Fruit fly (Drosophila melanogaster) S2 (cell line): ENCODE results near the gene dysc.

Experiments used
- CG8478 ChIP-seq: fragments of >200 bp; optimal IDR thresholded peaks from 2 replicates; lab custom pipeline; 2018
- CTCF ChIP-seq, 2 experiments: fragments of >200 bp; optimal IDR thresholded peaks; 2 replicates each; lab custom pipeline; 2018

dysc gene

dm6 chr3L:13884460-13885056, 18.5 kb downstream of the dysc start:
- TF ChIP-seq CG8478 (lab: Kevin White, UChicago) (no peak), CTCF (optimal IDR thresholded peaks at IDR 0.05; lab: Kevin White, UChicago) (no peak)

dm6 chr3L:13882532-13882931, 20.5 kb downstream of the dysc start:
- TF ChIP-seq CG8478 (lab: Kevin White, UChicago) (no peak), CTCF (optimal IDR thresholded peaks at IDR 0.05; lab: Kevin White, UChicago) (no peak)

- no peak for TF ChIP-seq CTCF (optimal IDR thresholded peaks at IDR 0.05; lab: Kevin White, UChicago)
- TF ChIP-seq CG8478 (lab: Kevin White, UChicago) = no peak
Observed at dm6 chr3L:13881555-13881954, 21.5 kb downstream of the dysc start.

- TF ChIP-seq CTCF (optimal IDR thresholded peaks at IDR 0.05; lab: Kevin White, UChicago) (no peak), CG8478 (lab: Kevin White, UChicago) (no peak)
Observed at dm6 chr3L:13878729-13879128, 24.3 kb downstream of the dysc start, which contains the start of gene CG13737. TSS of gene CG13737 (plus strand) at chr3L:13878994.

- TF ChIP-seq CTCF (optimal IDR thresholded peaks at IDR 0.05; lab: Kevin White, UChicago) (no peak), CG8478 (lab: Kevin White, UChicago) (no peak)
Observed at dm6 chr3L:13877904-13878303, 25.1 kb downstream of the dysc start.

- TF ChIP-seq CTCF (optimal IDR thresholded peaks at IDR 0.05; lab: Kevin White, UChicago) = no peak
- no peak for TF ChIP-seq CG8478 (lab: Kevin White, UChicago)
Observed at dm6 chr3L:13876967-13877366, 26.1 kb downstream of the dysc start.

- TF ChIP-seq CG8478 (lab: Kevin White, UChicago) (no peak), CTCF (optimal IDR thresholded peaks at IDR 0.05; lab: Kevin White, UChicago) (no peak)
Observed at dm6 chr3L:13866780-13867179, 36.3 kb downstream of the dysc start, which contains the start of gene CG8745. TSS of gene CG8745 (minus strand) at chr3L:13866905.

- TF ChIP-seq CTCF (optimal IDR thresholded peaks at IDR 0.05; lab: Kevin White, UChicago) (no peak), CG8478 (lab: Kevin White, UChicago) (no peak)
Observed at dm6 chr3L:13866270-13866669, 36.8 kb downstream of the dysc start.

- no peak for TF ChIP-seq CTCF (optimal IDR thresholded peaks at IDR 0.05; lab: Kevin White, UChicago)
- no peak for TF ChIP-seq CG8478 (lab: Kevin White, UChicago)
Observed at dm6 chr3L:13865484-13865883, 37.6 kb downstream of the dysc start.

- TF ChIP-seq CTCF (optimal IDR thresholded peaks at IDR 0.05; lab: Kevin White, UChicago) = no peak
- no peak for TF ChIP-seq CG8478 (lab: Kevin White, UChicago)
Observed at dm6 chr3L:13864568-13864967, 38.5 kb downstream of the dysc start.

- TF ChIP-seq CTCF (optimal IDR thresholded peaks at IDR 0.05; lab: Kevin White, UChicago) (no peak), CG8478 (lab: Kevin White, UChicago) (no peak)
Observed at dm6 chr3L:13863365-13863775, 39.7 kb downstream of the dysc start.

dm6 chr3L:13862403-13862802, 40.6 kb downstream of the dysc start:
- no peak for TF ChIP-seq CTCF (optimal IDR thresholded peaks at IDR 0.05; lab: Kevin White, UChicago)
- TF ChIP-seq CG8478 (lab: Kevin White, UChicago) = no peak

- TF ChIP-seq CTCF (optimal IDR thresholded peaks at IDR 0.05; lab: Kevin White, UChicago) (peak; percentile 35 to 68), CG8478 (lab: Kevin White, UChicago) (no peak)
Observed at dm6 chr3L:13859688-13860373, 43.2 kb downstream of the dysc start.

- TF ChIP-seq CTCF (optimal IDR thresholded peaks at IDR 0.05; lab: Kevin White, UChicago) = no peak
- no peak for TF ChIP-seq CG8478 (lab: Kevin White, UChicago)
Observed at dm6 chr3L:13845754-13846153, 57.3 kb downstream of the dysc start, which contains the start of gene Hml. TSS of gene Hml (plus strand) at chr3L:13846054.

dm6 chr3L:13845292-13845691, 57.7 kb downstream of the dysc start:
- no peak for TF ChIP-seq CG8478 (lab: Kevin White, UChicago)
- peak; percentile 98 to 99 for TF ChIP-seq CTCF (optimal IDR thresholded peaks at IDR 0.05; lab: Kevin White, UChicago)
